Fruit fly (Drosophila melanogaster) whole organism, embryonic: Measurements from ENCODE around the gene CG17637.

Experiments
- Awh ChIP-seq: fragments of 200-800 bp; sonication (Bioruptor generic); IDR thresholded peaks from 2 replicates; pipeline ENCODE4, ENCODE4 v1.3.6; 2022; ENCODE audit warnings: missing biosample characterization, missing genetic modification characterization
- B-H2 ChIP-seq: fragments of 200-800 bp; sonication (Bioruptor generic); optimal IDR thresholded peaks from 2 replicates; lab custom pipeline; 2018; ENCODE audit warnings: missing biosample characterization, mild to moderate bottlenecking, missing genetic modification characterization
- CG10267 ChIP-seq: fragments of 200-800 bp; sonication (Bioruptor generic); optimal IDR thresholded peaks from 2 replicates; lab custom pipeline; 2018; ENCODE audit warnings: missing biosample characterization, mild to moderate bottlenecking, missing genetic modification characterization, moderate library complexity
- CG10462 ChIP-seq: fragments of 200-800 bp; sonication (Bioruptor generic); optimal IDR thresholded peaks from 2 replicates; lab custom pipeline; 2016; ENCODE audit warnings: missing biosample characterization, missing genetic modification characterization
- CG10959 ChIP-seq: fragments of 200-800 bp; sonication (Bioruptor generic); IDR thresholded peaks from 2 replicates; pipeline ENCODE4 v1.3.6; 2022; ENCODE audit warnings: missing biosample characterization, missing genetic modification characterization
- CG11723 ChIP-seq: fragments of 200-800 bp; sonication (Bioruptor generic); optimal IDR thresholded peaks from 2 replicates; lab custom pipeline; 2017; ENCODE audit warnings: missing biosample characterization, mild to moderate bottlenecking, missing genetic modification characterization
- CG12219 ChIP-seq: fragments of 200-800 bp; sonication (Bioruptor generic); optimal IDR thresholded peaks from 3 replicates; lab custom pipeline; 2018; ENCODE audit warnings: missing biosample characterization, mild to moderate bottlenecking, missing genetic modification characterization
- CG12769 ChIP-seq: fragments of 200-800 bp; sonication (Bioruptor generic); optimal IDR thresholded peaks from 2 replicates; lab custom pipeline; 2019; ENCODE audit warnings: missing biosample characterization, mild to moderate bottlenecking, missing genetic modification characterization, moderate library complexity
- CG12942 ChIP-seq: fragments of 200-800 bp; sonication (Bioruptor generic); optimal IDR thresholded peaks from 3 replicates; lab custom pipeline; 2016; ENCODE audit warnings: missing biosample characterization, missing genetic modification characterization
- CG13424 ChIP-seq: fragments of 200-800 bp; sonication (Bioruptor generic); optimal IDR thresholded peaks from 2 replicates; lab custom pipeline; 2019; ENCODE audit warnings: missing biosample characterization, mild to moderate bottlenecking, missing genetic modification characterization, moderate library complexity
- CG15514 ChIP-seq: fragments of 200-800 bp; sonication (Bioruptor generic); optimal IDR thresholded peaks from 3 replicates; lab custom pipeline; 2017; ENCODE audit warnings: missing biosample characterization, missing genetic modification characterization, mild to moderate bottlenecking, moderate library complexity, missing genetic modification reagents
- CG16863 ChIP-seq: fragments of 200-800 bp; sonication (Bioruptor generic); optimal IDR thresholded peaks from 3 replicates; lab custom pipeline; 2016; ENCODE audit warnings: missing biosample characterization, missing genetic modification characterization
- CG2199 ChIP-seq: fragments of 200-800 bp; sonication (Bioruptor generic); IDR thresholded peaks from 3 replicates; pipeline ENCODE4 v1.3.6; 2022; ENCODE audit warnings: missing biosample characterization, missing genetic modification characterization
- CG2202 ChIP-seq: fragments of 200-800 bp; sonication (Bioruptor generic); optimal IDR thresholded peaks from 2 replicates; lab custom pipeline; 2018; ENCODE audit warnings: missing biosample characterization, mild to moderate bottlenecking, missing genetic modification characterization
- CG3065 ChIP-seq: fragments of 200-800 bp; sonication (Bioruptor generic); optimal IDR thresholded peaks from 2 replicates; lab custom pipeline; 2016; ENCODE audit warnings: missing biosample characterization, missing genetic modification characterization
- CG4282 ChIP-seq: fragments of 200-800 bp; sonication (Bioruptor generic); optimal IDR thresholded peaks from 2 replicates; lab custom pipeline; 2016; ENCODE audit warnings: missing biosample characterization, missing genetic modification characterization
- CG4730 ChIP-seq: fragments of 200-800 bp; sonication (Bioruptor generic); IDR thresholded peaks from 2 replicates; pipeline ENCODE4 v1.3.6; 2022; ENCODE audit warnings: missing biosample characterization, missing genetic modification characterization
- CG6254 ChIP-seq: fragments of 200-800 bp; sonication (Bioruptor generic); optimal IDR thresholded peaks from 3 replicates; lab custom pipeline; 2017; ENCODE audit warnings: mild to moderate bottlenecking, missing biosample characterization, missing genetic modification reagents, missing genetic modification characterization
- CG6683 ChIP-seq: fragments of 200-800 bp; sonication (Bioruptor generic); optimal IDR thresholded peaks from 2 replicates; lab custom pipeline; 2017; ENCODE audit warnings: missing biosample characterization, mild to moderate bottlenecking, missing genetic modification characterization, missing genetic modification reagents
- CG7357 ChIP-seq: fragments of 200-800 bp; sonication (Bioruptor generic); IDR thresholded peaks from 3 replicates; pipeline ENCODE4 v1.3.6; 2022; ENCODE audit warnings: missing biosample characterization, missing genetic modification characterization
- CG7786 ChIP-seq: fragments of 200-800 bp; sonication (Bioruptor generic); optimal IDR thresholded peaks from 2 replicates; lab custom pipeline; 2016; ENCODE audit warnings: missing biosample characterization, missing genetic modification characterization
- CrebB ChIP-seq: fragments of 200-800 bp; sonication (Bioruptor generic); optimal IDR thresholded peaks from 3 replicates; lab custom pipeline; 2018; ENCODE audit warnings: missing biosample characterization, mild to moderate bottlenecking, missing genetic modification characterization
- Dip2 ChIP-seq: fragments of 200-800 bp; sonication (Bioruptor generic); IDR thresholded peaks from 2 replicates; pipeline ENCODE4 v1.3.6; 2022; ENCODE audit warnings: missing biosample characterization, missing genetic modification characterization
- Dip3 ChIP-seq: fragments of 200-800 bp; sonication (Bioruptor generic); optimal IDR thresholded peaks from 3 replicates; lab custom pipeline; 2016; ENCODE audit warnings: missing biosample characterization, missing genetic modification characterization
- E2f1 ChIP-seq: fragments of 200-800 bp; sonication (Bioruptor generic); IDR thresholded peaks from 2 replicates; pipeline ENCODE4 v1.3.6; 2022; ENCODE audit warnings: missing biosample characterization, missing genetic modification characterization
- Fer2 ChIP-seq: fragments of 200-800 bp; sonication (Bioruptor generic); optimal IDR thresholded peaks from 2 replicates; lab custom pipeline; 2018; ENCODE audit warnings: missing biosample characterization, mild to moderate bottlenecking, missing genetic modification characterization, moderate library complexity
- Gug ChIP-seq: fragments of 200-800 bp; sonication (Bioruptor generic); IDR thresholded peaks from 4 replicates; pipeline ENCODE4 v1.3.6; 2022; ENCODE audit warnings: missing biosample characterization, missing genetic modification characterization
- MESR4 ChIP-seq: fragments of 200-800 bp; sonication (Bioruptor generic); optimal IDR thresholded peaks from 2 replicates; lab custom pipeline; 2018; ENCODE audit warnings: missing biosample characterization, mild to moderate bottlenecking, missing genetic modification characterization, moderate library complexity
- Neu2 ChIP-seq: fragments of 200-800 bp; sonication (Bioruptor generic); optimal IDR thresholded peaks from 3 replicates; lab custom pipeline; 2016; ENCODE audit warnings: missing biosample characterization, missing genetic modification characterization, borderline replicate concordance
- Nf-YC ChIP-seq: fragments of 200-800 bp; optimal IDR thresholded peaks from 3 replicates; lab custom pipeline; 2019; ENCODE audit warnings: missing biosample characterization, mild to moderate bottlenecking, missing genetic modification characterization, moderate library complexity
- Opbp ChIP-seq: fragments of 200-800 bp; sonication (Bioruptor generic); IDR thresholded peaks from 3 replicates; pipeline ENCODE4 v1.3.6; 2022; ENCODE audit warnings: missing biosample characterization, missing genetic modification characterization; ENCODE audit not compliant: partially characterized antibody
- PHDP ChIP-seq: fragments of 200-800 bp; sonication (Bioruptor generic); optimal IDR thresholded peaks from 3 replicates; lab custom pipeline; 2018; ENCODE audit warnings: missing biosample characterization, mild to moderate bottlenecking, missing genetic modification characterization, moderate library complexity
- Xrp1 ChIP-seq: fragments of 200-800 bp; sonication (Bioruptor generic); IDR thresholded peaks from 2 replicates; pipeline ENCODE4 v1.3.6; 2022; ENCODE audit warnings: missing biosample characterization, missing genetic modification characterization
- bigmax ChIP-seq: fragments of 200-800 bp; sonication (Bioruptor generic); optimal IDR thresholded peaks from 2 replicates; lab custom pipeline; 2018; ENCODE audit warnings: missing biosample characterization, mild to moderate bottlenecking, missing genetic modification characterization
- caup ChIP-seq: fragments of 200-800 bp; sonication (Bioruptor generic); optimal IDR thresholded peaks from 3 replicates; lab custom pipeline; 2017; ENCODE audit warnings: missing biosample characterization, mild to moderate bottlenecking, missing genetic modification characterization, moderate library complexity; ENCODE audit not compliant: severe bottlenecking
- crc ChIP-seq: fragments of 200-800 bp; sonication (Bioruptor generic); optimal IDR thresholded peaks from 2 replicates; lab custom pipeline; 2016; ENCODE audit warnings: missing biosample characterization, missing genetic modification characterization
- croc ChIP-seq: fragments of 200-800 bp; sonication (Bioruptor generic); conservative IDR thresholded peaks from 3 replicates; pipeline ENCODE4 v1.3.6; 2022; ENCODE audit warnings: missing biosample characterization, missing genetic modification characterization
- gce ChIP-seq: fragments of 200-800 bp; sonication (Bioruptor generic); IDR thresholded peaks from 3 replicates; pipeline ENCODE4 v1.3.6; 2022; ENCODE audit warnings: missing biosample characterization, missing genetic modification characterization
- gcm ChIP-seq: fragments of 200-800 bp; sonication (Bioruptor generic); optimal IDR thresholded peaks from 2 replicates; lab custom pipeline; 2019; ENCODE audit warnings: missing biosample characterization, mild to moderate bottlenecking, missing genetic modification characterization, moderate library complexity
- grn ChIP-seq: fragments of 200-800 bp; sonication (Bioruptor generic); optimal IDR thresholded peaks from 3 replicates; lab custom pipeline; 2017; ENCODE audit warnings: missing biosample characterization, missing genetic modification characterization
- kay ChIP-seq: fragments of 200-800 bp; sonication (Bioruptor generic); optimal IDR thresholded peaks from 2 replicates; lab custom pipeline; 2016; ENCODE audit warnings: missing biosample characterization, missing genetic modification characterization
- nerfin-2 ChIP-seq: fragments of 200-800 bp; sonication (Bioruptor generic); IDR thresholded peaks from 2 replicates; pipeline ENCODE4 v1.3.6; 2022; ENCODE audit warnings: missing biosample characterization, missing genetic modification characterization; ENCODE audit not compliant: partially characterized antibody
- pfk ChIP-seq: fragments of 200-800 bp; sonication (Bioruptor generic); optimal IDR thresholded peaks from 2 replicates; lab custom pipeline; 2018; ENCODE audit warnings: missing biosample characterization, mild to moderate bottlenecking, missing genetic modification characterization, moderate library complexity
- prd ChIP-seq, 3 experiments: fragments of >200 bp in 2 of 3; fragments of 200-800 bp in 1 of 3; sonication (Bioruptor generic) in 1 of 3; optimal IDR thresholded peaks in 2 of 3; IDR thresholded peaks in 1 of 3; 2 replicates in 2 of 3; 3 replicates in 1 of 3; pipeline versions ENCODE4 v1.3.6 to Lab custom; 2017 to 2022; ENCODE audit warnings: missing biosample characterization in 1 of 3, missing genetic modification characterization in 1 of 3
- sd ChIP-seq: fragments of 200-800 bp; sonication (Bioruptor generic); optimal IDR thresholded peaks from 3 replicates; lab custom pipeline; 2018; ENCODE audit warnings: missing biosample characterization, mild to moderate bottlenecking, missing genetic modification characterization, moderate library complexity
- sima ChIP-seq: fragments of 200-800 bp; sonication (Bioruptor generic); optimal IDR thresholded peaks from 2 replicates; lab custom pipeline; 2016; ENCODE audit warnings: missing biosample characterization, missing genetic modification characterization
- sisA ChIP-seq: fragments of 200-800 bp; sonication (Bioruptor generic); IDR thresholded peaks from 2 replicates; pipeline ENCODE4 v1.3.6; 2022; ENCODE audit warnings: missing biosample characterization, missing genetic modification characterization
- tgo ChIP-seq: fragments of 200-800 bp; sonication (Bioruptor generic); IDR thresholded peaks from 3 replicates; pipeline ENCODE4 v1.3.6; 2022; ENCODE audit warnings: missing biosample characterization, missing genetic modification characterization
- zfh2 ChIP-seq: fragments of 200-800 bp; sonication (Bioruptor generic); optimal IDR thresholded peaks from 2 replicates; lab custom pipeline; 2016; ENCODE audit warnings: missing biosample characterization, missing genetic modification characterization

Gene CG17637

dm6 chr3L:20516519-20517178, 12.7 kb downstream of the CG17637 start (continued):
- 0 out of 3 replicates have a peak, but pooled peaks have one; percentile 53 for TF ChIP-seq gce
- TF ChIP-seq CG11723 (GFP tag; lab: Kevin White, UChicago), result no peak
- peak; percentile 22; the same call in 2 of the 3 replicates for TF ChIP-seq tgo (GFP tag; lab: Robert Waterston, UW)
- TF ChIP-seq crc (GFP tag; lab: Kevin White, UChicago), result no peak
- no peak for TF ChIP-seq sima (GFP tag; lab: Kevin White, UChicago)
- no peak for TF ChIP-seq B-H2 (GFP tag; lab: Kevin White, UChicago)
- TF ChIP-seq CG12769, result no peak
- TF ChIP-seq CG6683 (GFP tag; lab: Kevin White, UChicago), result no peak
- TF ChIP-seq zfh2 (GFP tag; lab: Kevin White, UChicago), result no peak
- TF ChIP-seq Gug (GFP tag; lab: Robert Waterston, UW), result no peak
- no peak for TF ChIP-seq CG7357 (GFP tag; lab: Robert Waterston, UW)
- TF ChIP-seq pfk, result no peak
- TF ChIP-seq gcm, result peak; percentile 31
- TF ChIP-seq CG10462, result no peak
- TF ChIP-seq CG3065 (GFP tag; lab: Kevin White, UChicago), result no peak
- peak; percentile 32; the same call in 1 of the 2 replicates for TF ChIP-seq E2f1 (GFP tag; lab: Robert Waterston, UW)
- no peak for TF ChIP-seq croc
- no peak for TF ChIP-seq prd (optimal IDR thresholded peaks at IDR 0.05; lab: Kevin White, UChicago)
- TF ChIP-seq prd (GFP tag; IDR thresholded peaks at IDR 0.05; lab: Robert Waterston, UW), result peak; percentile 67
- no peak for TF ChIP-seq kay (GFP tag; lab: Kevin White, UChicago)
- peak; percentile 10; the same call in 1 of the 2 replicates for TF ChIP-seq CG10959 (GFP tag; lab: Robert Waterston, UW)
- TF ChIP-seq CG12219 (GFP tag; lab: Kevin White, UChicago), result peak; percentile 12
- TF ChIP-seq Dip3, result no peak
- TF ChIP-seq grn (GFP tag; lab: Kevin White, UChicago), result peak; percentile 69
- peak; percentile 36 for TF ChIP-seq CrebB (tag; lab: Kevin White, UChicago)
- TF ChIP-seq CG10267 (tag; lab: Kevin White, UChicago), result peak; percentile 56
- no peak for TF ChIP-seq CG4282 (GFP tag; lab: Kevin White, UChicago)
- TF ChIP-seq bigmax (GFP tag; lab: Kevin White, UChicago), result no peak
- TF ChIP-seq CG4730, result peak; percentile 51
- TF ChIP-seq CG15514 (GFP tag; lab: Kevin White, UChicago), result peak; percentile 16
- TF ChIP-seq Awh, result no peak
- peak; percentile 31 for TF ChIP-seq sd
- TF ChIP-seq nerfin-2, result no peak
- no peak for TF ChIP-seq CG16863 (GFP tag; lab: Kevin White, UChicago)
- no peak for TF ChIP-seq Fer2
- TF ChIP-seq CG12942 (GFP tag; lab: Kevin White, UChicago), result no peak
- no peak for TF ChIP-seq CG7786 (GFP tag; lab: Kevin White, UChicago)
- TF ChIP-seq Xrp1 (GFP tag; lab: Robert Waterston, UW), result peak; percentile 74
- peak; percentile 38; the same call in 1 of the 2 replicates for TF ChIP-seq sisA (GFP tag; lab: Robert Waterston, UW)
- 0 out of 3 replicates have a peak, but pooled peaks have one; percentile 42 for TF ChIP-seq Opbp (GFP tag; lab: Robert Waterston, UW)
- TF ChIP-seq caup, result peak; percentile 4
- TF ChIP-seq PHDP (tag; lab: Kevin White, UChicago), result peak; percentile 45
- no peak for TF ChIP-seq Nf-YC (tag; lab: Kevin White, UChicago)
- no peak for TF ChIP-seq MESR4 (GFP tag; lab: Kevin White, UChicago)
- TF ChIP-seq CG2202 (tag; lab: Kevin White, UChicago), result peak; percentile 15
- TF ChIP-seq Neu2 (GFP tag; lab: Kevin White, UChicago), result no peak
- TF ChIP-seq CG2199 (GFP tag; lab: Robert Waterston, UW), result peak; percentile 97
- peak; percentile 30 for TF ChIP-seq CG6254 (GFP tag; lab: Kevin White, UChicago)
- no peak for TF ChIP-seq Dip2 (GFP tag; lab: Robert Waterston, UW)
- peak; percentile 61 for TF ChIP-seq CG13424
